Fruit fly (Drosophila melanogaster): Measurements from ENCODE around the gene CG11069.
A peak's percentile ranks its signal among the peaks of the same experiment; 100 is the strongest.

dm6 chr3R:24894419-24895206 is at the start of gene CG11069, which contains the start of gene CG31121:
- no peak for TF ChIP-seq Clk (GFP tag; optimal IDR thresholded peaks at IDR 0.05)
- TF ChIP-seq cnc (optimal IDR thresholded peaks at IDR 0.05), result no peak
- TF ChIP-seq tj (GFP tag; optimal IDR thresholded peaks at IDR 0.05), result peak; percentile 18
- no peak for TF ChIP-seq bab1 (GFP tag; optimal IDR thresholded peaks at IDR 0.05)
- TF ChIP-seq pad (GFP tag; optimal IDR thresholded peaks at IDR 0.05), result no peak
- TF ChIP-seq CG5204 (GFP tag; optimal IDR thresholded peaks at IDR 0.05), result no peak
- TF ChIP-seq CG11617 (GFP tag; optimal IDR thresholded peaks at IDR 0.05), result no peak
- TF ChIP-seq toe (GFP tag; optimal IDR thresholded peaks at IDR 0.05), result no peak
- no peak for TF ChIP-seq CG14711 (tag; optimal IDR thresholded peaks at IDR 0.05)
- TF ChIP-seq CG7101 (tag; optimal IDR thresholded peaks at IDR 0.05), result no peak
- no peak for TF ChIP-seq CG12768 (GFP tag; optimal IDR thresholded peaks at IDR 0.05)

All from whole organism, adult.